Worm (Caenorhabditis elegans) whole organism, late embryonic: ENCODE measurements around the gene cpin-1.

Experiments used
- ama-1 ChIP-seq: fragments of 150-350 bp; optimal IDR thresholded peaks from 2 replicates; lab custom pipeline; 2014
- ceh-22 ChIP-seq: sonication (generic microtip); optimal IDR thresholded peaks from 2 replicates; lab custom pipeline; 2017; ENCODE audit warnings: missing biosample characterization, missing genetic modification characterization
- dve-1 ChIP-seq: sonication (generic microtip); optimal IDR thresholded peaks from 2 replicates; lab custom pipeline; 2017; ENCODE audit warnings: antibody characterized with exemption, mild to moderate bottlenecking, missing genetic modification characterization, missing compliant biosample characterization
- elt-4 ChIP-seq: sonication (generic microtip); optimal IDR thresholded peaks from 2 replicates; lab custom pipeline; 2016; ENCODE audit warnings: missing genetic modification characterization, missing compliant biosample characterization
- fkh-10 ChIP-seq: fragments of 150-350 bp; optimal IDR thresholded peaks from 2 replicates; lab custom pipeline; 2014; ENCODE audit warnings: missing biosample characterization, missing genetic modification reagents, missing genetic modification characterization
- gmeb-2 ChIP-seq: sonication (generic microtip); optimal IDR thresholded peaks from 2 replicates; lab custom pipeline; 2016; ENCODE audit warnings: missing genetic modification characterization, inconsistent platforms, missing compliant biosample characterization
- hlh-13 ChIP-seq: fragments of 200-800 bp; sonication (Bioruptor generic); optimal IDR thresholded peaks from 2 replicates; lab custom pipeline; 2018; ENCODE audit warnings: mild to moderate bottlenecking, missing genetic modification characterization, missing compliant biosample characterization
- nhr-11 ChIP-seq: fragments of 150-350 bp; optimal IDR thresholded peaks from 2 replicates; lab custom pipeline; 2014; ENCODE audit warnings: missing biosample characterization, missing genetic modification characterization
- pha-4 ChIP-seq: fragments of 150-350 bp; optimal IDR thresholded peaks from 2 replicates; lab custom pipeline; 2018; ENCODE audit warnings: missing biosample characterization, missing genetic modification reagents, missing genetic modification characterization
- unc-42 ChIP-seq: sonication (generic microtip); optimal IDR thresholded peaks from 2 replicates; lab custom pipeline; 2016; ENCODE audit warnings: missing genotype, missing genetic modification characterization, missing compliant biosample characterization
- unc-55 ChIP-seq: sonication (generic microtip); optimal IDR thresholded peaks from 2 replicates; lab custom pipeline; 2017; ENCODE audit warnings: missing biosample characterization, missing genetic modification reagents, missing genetic modification characterization
- unc-86 ChIP-seq: sonication (generic microtip); optimal IDR thresholded peaks from 2 replicates; lab custom pipeline; 2016; ENCODE audit warnings: missing genetic modification characterization, missing compliant biosample characterization

DNA sequence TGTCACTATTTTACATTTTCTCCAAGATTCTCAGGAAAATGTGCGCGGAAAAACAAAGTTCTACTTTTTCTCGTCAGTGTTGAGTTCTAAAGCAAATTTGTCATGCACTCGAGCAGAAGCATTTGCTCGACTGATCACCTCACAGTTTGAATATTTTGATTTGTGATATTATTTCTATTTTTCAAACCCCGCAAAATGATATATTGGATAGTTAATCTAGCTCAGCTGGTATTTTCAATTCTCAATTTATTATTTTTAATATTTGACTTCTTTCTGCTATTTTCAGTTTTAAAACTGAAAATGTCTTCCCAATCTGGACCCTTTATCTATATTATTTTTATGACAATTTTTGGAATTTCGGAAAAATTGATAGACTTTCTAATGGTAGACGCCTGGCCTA, 27.4 kb upstream of the cpin-1 start, which contains the start of gene srxa-2:
- TF ChIP-seq elt-4 (tag; lab: Kevin White, UChicago) = no peak
- TF ChIP-seq gmeb-2 (tag; lab: Kevin White, UChicago) = no peak
- no peak for TF ChIP-seq dve-1
- no peak for TF ChIP-seq hlh-13 (GFP tag; lab: Kevin White, UChicago)
- TF ChIP-seq pha-4 (tag; lab: Kevin White, UChicago) = no peak
- no peak for TF ChIP-seq fkh-10
- TF ChIP-seq unc-42 = no peak
- no peak for TF ChIP-seq unc-55 (GFP tag; lab: Kevin White, UChicago)
- no peak for TF ChIP-seq ceh-22 (tag; lab: Kevin White, UChicago)
- TF ChIP-seq ama-1 = no peak
- no peak for TF ChIP-seq unc-86 (tag; lab: Kevin White, UChicago)
- TF ChIP-seq nhr-11 = no peak
